Fruit fly (Drosophila melanogaster) whole organism, wandering third instar larva: Measurements from ENCODE around the gene ImpE1.

Experiments
- Abd-B ChIP-seq: fragments of >200 bp; optimal IDR thresholded peaks from 2 replicates; lab custom pipeline; 2017; ENCODE audit warnings: missing biosample characterization, missing genetic modification characterization
- CG32264 ChIP-seq: fragments of 200-800 bp; sonication (Bioruptor generic); optimal IDR thresholded peaks from 2 replicates; lab custom pipeline; 2016; ENCODE audit warnings: missing biosample characterization, missing genetic modification characterization
- CG9705 ChIP-seq: fragments of 200-800 bp; sonication (Bioruptor generic); optimal IDR thresholded peaks from 2 replicates; lab custom pipeline; 2018; ENCODE audit warnings: missing biosample characterization, mild to moderate bottlenecking, missing genetic modification characterization
- Dfd ChIP-seq: fragments of >200 bp; optimal IDR thresholded peaks from 2 replicates; lab custom pipeline; 2017; ENCODE audit warnings: missing biosample characterization, missing genetic modification characterization
- Dif ChIP-seq: fragments of 200-275, 200-300 bp; sonication (Bioruptor generic); optimal IDR thresholded peaks from 2 replicates; lab custom pipeline; 2018; ENCODE audit warnings: missing biosample characterization, missing genetic modification characterization; ENCODE audit not compliant: partially characterized antibody
- GATAd ChIP-seq: sonication (Bioruptor generic); optimal IDR thresholded peaks from 2 replicates; lab custom pipeline; 2016; ENCODE audit warnings: missing biosample characterization, missing genetic modification characterization
- HLH106 ChIP-seq: fragments of 200-800 bp; optimal IDR thresholded peaks from 3 replicates; lab custom pipeline; 2019; ENCODE audit warnings: missing biosample characterization, mild to moderate bottlenecking, missing genetic modification characterization, moderate library complexity
- Hnf4 ChIP-seq: fragments of 200-800 bp; sonication (Bioruptor generic); optimal IDR thresholded peaks from 2 replicates; lab custom pipeline; 2016; ENCODE audit warnings: missing biosample characterization, mild to moderate bottlenecking, missing genetic modification characterization
- Hr78 ChIP-seq: fragments of >200 bp; optimal IDR thresholded peaks from 2 replicates; lab custom pipeline; 2017; ENCODE audit warnings: missing biosample characterization, missing genetic modification characterization
- Hr83 ChIP-seq: fragments of 200-300 bp; sonication (Bioruptor generic); optimal IDR thresholded peaks from 2 replicates; lab custom pipeline; 2016; ENCODE audit warnings: missing biosample characterization, mild to moderate bottlenecking, missing genetic modification characterization, moderate library complexity; ENCODE audit not compliant: poor library complexity, severe bottlenecking
- Jra ChIP-seq: sonication (Bioruptor generic); optimal IDR thresholded peaks from 2 replicates; lab custom pipeline; 2016; ENCODE audit warnings: missing biosample characterization, missing genetic modification characterization
- Myc ChIP-seq: fragments of >200 bp; optimal IDR thresholded peaks from 2 replicates; lab custom pipeline; 2017
- OdsH ChIP-seq: fragments of 200-800 bp; sonication (Bioruptor generic); optimal IDR thresholded peaks from 2 replicates; lab custom pipeline; 2016; ENCODE audit warnings: missing biosample characterization, mild to moderate bottlenecking, missing genetic modification characterization
- Rel ChIP-seq, 2 experiments: fragments of 200-800 bp; sonication (Bioruptor generic) in 1 of 2; optimal IDR thresholded peaks; 2 replicates in 1 of 2; 3 replicates in 1 of 2; lab custom pipeline; 2016 to 2019; ENCODE audit warnings: mild to moderate bottlenecking in 2 of 2, missing biosample characterization in 2 of 2, missing genetic modification characterization in 2 of 2, moderate library complexity in 1 of 2
- Sp1 ChIP-seq: fragments of 200-800 bp; sonication (Bioruptor generic); optimal IDR thresholded peaks from 3 replicates; lab custom pipeline; 2019; ENCODE audit warnings: missing biosample characterization, mild to moderate bottlenecking, missing genetic modification characterization, moderate library complexity
- brk ChIP-seq: fragments of 200-800 bp; sonication (Bioruptor generic); optimal IDR thresholded peaks from 2 replicates; lab custom pipeline; 2016; ENCODE audit warnings: missing biosample characterization, mild to moderate bottlenecking, missing genetic modification characterization
- dmrt93B ChIP-seq: fragments of 200-800 bp; sonication (Bioruptor generic); optimal IDR thresholded peaks from 2 replicates; lab custom pipeline; 2018; ENCODE audit warnings: missing biosample characterization, mild to moderate bottlenecking, missing genetic modification characterization
- dsf ChIP-seq: sonication (Bioruptor generic); optimal IDR thresholded peaks from 2 replicates; lab custom pipeline; 2016; ENCODE audit warnings: missing biosample characterization, missing genetic modification characterization, borderline replicate concordance
- ey ChIP-seq: fragments of 200-800 bp; sonication (Bioruptor generic); optimal IDR thresholded peaks from 2 replicates; lab custom pipeline; 2016; ENCODE audit warnings: missing biosample characterization, missing genetic modification characterization
- foxo ChIP-seq, 2 experiments: fragments of 200-800 bp; sonication (Bioruptor generic); optimal IDR thresholded peaks; 2 replicates in 1 of 2; 3 replicates in 1 of 2; lab custom pipeline; 2016 to 2017; ENCODE audit warnings: missing biosample characterization in 2 of 2, missing genetic modification characterization in 2 of 2
- fru ChIP-seq: fragments of 200-800 bp; sonication (Bioruptor generic); optimal IDR thresholded peaks from 3 replicates; lab custom pipeline; 2016; ENCODE audit warnings: missing biosample characterization, mild to moderate bottlenecking, missing genetic modification characterization
- h ChIP-seq: fragments of 200-800 bp; sonication (Bioruptor generic); optimal IDR thresholded peaks from 3 replicates; lab custom pipeline; 2016; ENCODE audit warnings: missing biosample characterization, mild to moderate bottlenecking, missing genetic modification characterization
- jim ChIP-seq: fragments of 175-275, 200-325 bp; sonication (Bioruptor generic); optimal IDR thresholded peaks from 2 replicates; lab custom pipeline; 2016; ENCODE audit warnings: missing biosample characterization, mild to moderate bottlenecking, missing genetic modification characterization
- psq ChIP-seq: fragments of 200-800 bp; sonication (Bioruptor generic); optimal IDR thresholded peaks from 3 replicates; lab custom pipeline; 2017; ENCODE audit warnings: missing biosample characterization, mild to moderate bottlenecking, missing genetic modification characterization, moderate library complexity
- rgr ChIP-seq: fragments of 200-800 bp; sonication (Bioruptor generic); optimal IDR thresholded peaks from 3 replicates; lab custom pipeline; 2016; ENCODE audit warnings: missing biosample characterization, mild to moderate bottlenecking, missing genetic modification characterization
- sage ChIP-seq: fragments of 200-800 bp; sonication (Bioruptor generic); optimal IDR thresholded peaks from 2 replicates; lab custom pipeline; 2016; ENCODE audit warnings: missing biosample characterization, mild to moderate bottlenecking, missing genetic modification characterization
- sv ChIP-seq: fragments of 200-800 bp; sonication (Bioruptor generic); optimal IDR thresholded peaks from 3 replicates; lab custom pipeline; 2016; ENCODE audit warnings: missing biosample characterization, missing genetic modification characterization
- tai ChIP-seq: sonication (Bioruptor generic); optimal IDR thresholded peaks from 2 replicates; lab custom pipeline; 2016; ENCODE audit warnings: missing biosample characterization, missing genetic modification characterization
- usp ChIP-seq: fragments of >200 bp; optimal IDR thresholded peaks from 2 replicates; lab custom pipeline; 2017; ENCODE audit warnings: missing biosample characterization, missing genetic modification characterization
- woc ChIP-seq: sonication (Bioruptor generic); optimal IDR thresholded peaks from 2 replicates; lab custom pipeline; 2016; ENCODE audit warnings: missing biosample characterization, mild to moderate bottlenecking, missing genetic modification characterization

ImpE1 gene

dm6 chr3L:8393549-8393948 lies 21.3 kb downstream of the ImpE1 start, which contains the start of gene Jon66Cii:
Gene Jon66Cii (minus strand): TSS chr3L:8393649.
- no peak for TF ChIP-seq ey (GFP tag; lab: Kevin White, UChicago)
- no peak for TF ChIP-seq Hnf4
- no peak for TF ChIP-seq Dif
- no peak for TF ChIP-seq sage (GFP tag; lab: Kevin White, UChicago)

dm6 chr3L:8394132-8394531 lies 21.9 kb downstream of the ImpE1 start:
- TF ChIP-seq Rel (GFP tag; optimal IDR thresholded peaks at IDR 0.05; lab: Kevin White, UChicago) (no peak), Rel (tag; optimal IDR thresholded peaks at IDR 0.05; lab: Kevin White, UChicago) (peak; percentile 86), dmrt93B (GFP tag; lab: Kevin White, UChicago) (no peak)

- TF ChIP-seq rgr (GFP tag; lab: Kevin White, UChicago) = peak; percentile 1
- TF ChIP-seq GATAd (GFP tag; lab: Kevin White, UChicago) = no peak
- TF ChIP-seq Myc = peak; percentile 91
- TF ChIP-seq, all 38 proteins: peak for 2
These were observed 22.7 kb downstream of the ImpE1 start for dm6 chr3L:8394944-8395343.

dm6 chr3L:8395630-8396168 lies 23.5 kb downstream of the ImpE1 start, which contains the start of gene CG7120:
Gene CG7120 (plus strand): TSS chr3L:8396000.
- TF ChIP-seq Hr78 (GFP tag; lab: Kevin White, UChicago) = no peak
- peak; percentile 57 for TF ChIP-seq HLH106 (tag; lab: Kevin White, UChicago)
- TF ChIP-seq CG9705 (GFP tag; lab: Kevin White, UChicago) = no peak
- no peak for TF ChIP-seq usp (GFP tag; lab: Kevin White, UChicago)
- no peak for TF ChIP-seq Myc
- no peak for TF ChIP-seq Hr83 (GFP tag; lab: Kevin White, UChicago)
- TF ChIP-seq CG32264 (GFP tag; lab: Kevin White, UChicago) = no peak
- no peak for TF ChIP-seq woc (GFP tag; lab: Kevin White, UChicago)
- TF ChIP-seq foxo (GFP tag; optimal IDR thresholded peaks at IDR 0.05; lab: Kevin White, UChicago) = peak in 1 of 2 experiments; percentile 51
- no peak for TF ChIP-seq OdsH (GFP tag; lab: Kevin White, UChicago)
- no peak for TF ChIP-seq sv (GFP tag; lab: Kevin White, UChicago)
- TF ChIP-seq rgr (GFP tag; lab: Kevin White, UChicago) = no peak
- TF ChIP-seq ey (GFP tag; lab: Kevin White, UChicago) = no peak
- no peak for TF ChIP-seq Jra (GFP tag; lab: Kevin White, UChicago)
- no peak for TF ChIP-seq tai (GFP tag; lab: Kevin White, UChicago)
- TF ChIP-seq Dfd = no peak
- no peak for TF ChIP-seq jim (GFP tag; lab: Kevin White, UChicago)
- TF ChIP-seq Rel (GFP tag; optimal IDR thresholded peaks at IDR 0.05; lab: Kevin White, UChicago) = no peak
- no peak for TF ChIP-seq Rel (tag; optimal IDR thresholded peaks at IDR 0.05; lab: Kevin White, UChicago)
- no peak for TF ChIP-seq Abd-B (GFP tag; lab: Kevin White, UChicago)
- TF ChIP-seq Dif = no peak
- TF ChIP-seq dsf (GFP tag; lab: Kevin White, UChicago) = no peak
- no peak for TF ChIP-seq brk (GFP tag; lab: Kevin White, UChicago)
- no peak for TF ChIP-seq psq
- TF ChIP-seq fru = peak; percentile 51
- TF ChIP-seq Sp1 (GFP tag; lab: Kevin White, UChicago) = no peak
- TF ChIP-seq h (GFP tag; lab: Kevin White, UChicago) = peak; percentile 57

dm6 chr3L:8396187-8396586 lies 24.0 kb downstream of the ImpE1 start:
- TF ChIP-seq rgr (GFP tag; lab: Kevin White, UChicago) (no peak), OdsH (GFP tag; lab: Kevin White, UChicago) (no peak), tai (GFP tag; lab: Kevin White, UChicago) (no peak), HLH106 (tag; lab: Kevin White, UChicago) (no peak)
- TF ChIP-seq, all 38 proteins: peak for 0
